Worm (Caenorhabditis elegans) whole organism, L4/young adult: Measurements from ENCODE around the gene qdpr-1.

ENCODE experiments used
- W03F9.2 ChIP-seq: fragments of 150-350 bp; optimal IDR thresholded peaks from 2 replicates; lab custom pipeline; 2014; ENCODE audit warnings: missing biosample characterization, missing genetic modification characterization
- him-1 ChIP-seq: sonication (generic microtip); optimal IDR thresholded peaks from 2 replicates; lab custom pipeline; 2016; ENCODE audit warnings: missing genotype, missing genetic modification reagents, missing genetic modification characterization, missing compliant biosample characterization

- no peak for TF ChIP-seq him-1 (tag; lab: Kevin White, UChicago)
- TF ChIP-seq W03F9.2 (tag; lab: Kevin White, UChicago), result no peak
Measured at ce11 chrIII:13405504-13405903, 11.8 kb downstream of the qdpr-1 start, which contains the start of gene nas-1.
